Fruit fly (Drosophila melanogaster): Measurements from ENCODE around the gene VhaM9.7-a.
A peak's percentile ranks its signal among the peaks of the same experiment; 100 is the strongest.

Gene VhaM9.7-a

DNA sequence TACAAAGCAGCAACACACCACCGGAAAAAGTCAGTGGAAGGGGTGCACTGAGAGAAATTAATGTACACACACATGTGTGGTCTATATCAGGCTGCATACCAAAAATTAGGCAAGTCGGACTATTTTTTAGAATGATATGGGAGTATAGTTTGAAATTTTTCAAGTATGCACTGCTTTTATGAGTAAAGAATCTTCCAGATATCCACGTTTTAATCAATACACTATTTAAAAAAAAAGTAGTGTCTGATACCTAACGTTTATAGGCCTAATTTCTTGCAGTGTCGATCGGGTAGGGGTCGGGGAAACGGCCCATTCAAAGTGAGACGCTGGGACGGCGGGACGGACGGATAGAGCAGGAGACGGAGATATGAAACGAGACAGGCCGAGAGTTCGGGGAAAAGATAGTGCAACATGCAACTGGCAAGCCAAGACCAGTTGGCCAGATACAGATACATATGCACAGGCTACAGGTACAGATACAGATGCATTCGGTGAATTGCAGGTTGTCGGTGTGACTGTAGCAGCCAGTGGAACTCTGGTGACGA is 32.1 kb upstream of the VhaM9.7-a start (continued):
- no peak for TF ChIP-seq corto (GFP tag; optimal IDR thresholded peaks at IDR 0.05)
- no peak for TF ChIP-seq Scr (GFP tag; IDR thresholded peaks at IDR 0.05; ENCODE audit: partially characterized antibody)
- peak; percentile 93 for TF ChIP-seq sqz (GFP tag; optimal IDR thresholded peaks at IDR 0.05)
- peak; percentile 82 for TF ChIP-seq NfI (GFP tag; optimal IDR thresholded peaks at IDR 0.05)
- TF ChIP-seq inv (GFP tag; IDR thresholded peaks at IDR 0.05; ENCODE audit: partially characterized antibody) = no peak
- peak; percentile 66 for TF ChIP-seq CG10565 (GFP tag; optimal IDR thresholded peaks at IDR 0.05)
- peak; percentile 92 for TF ChIP-seq CG2875 (GFP tag; optimal IDR thresholded peaks at IDR 0.05)
- peak; percentile 94 for TF ChIP-seq CG30403 (GFP tag; optimal IDR thresholded peaks at IDR 0.05)
- TF ChIP-seq B-H1 (GFP tag; IDR thresholded peaks at IDR 0.05) = peak; percentile 69
- no peak for TF ChIP-seq HLH4C (GFP tag; IDR thresholded peaks at IDR 0.05; ENCODE audit: partially characterized antibody)
- TF ChIP-seq CG11093 (GFP tag; IDR thresholded peaks at IDR 0.05) = peak; percentile 90
- TF ChIP-seq CG13624 (GFP tag; optimal IDR thresholded peaks at IDR 0.05) = peak; percentile 76
- peak; percentile 93 for TF ChIP-seq Atf-2 (GFP tag; optimal IDR thresholded peaks at IDR 0.05)
- peak; percentile 94 for TF ChIP-seq CG16863 (GFP tag; optimal IDR thresholded peaks at IDR 0.05)
- TF ChIP-seq Chrac-16 (GFP tag; optimal IDR thresholded peaks at IDR 0.05) = peak; percentile 95

DNA sequence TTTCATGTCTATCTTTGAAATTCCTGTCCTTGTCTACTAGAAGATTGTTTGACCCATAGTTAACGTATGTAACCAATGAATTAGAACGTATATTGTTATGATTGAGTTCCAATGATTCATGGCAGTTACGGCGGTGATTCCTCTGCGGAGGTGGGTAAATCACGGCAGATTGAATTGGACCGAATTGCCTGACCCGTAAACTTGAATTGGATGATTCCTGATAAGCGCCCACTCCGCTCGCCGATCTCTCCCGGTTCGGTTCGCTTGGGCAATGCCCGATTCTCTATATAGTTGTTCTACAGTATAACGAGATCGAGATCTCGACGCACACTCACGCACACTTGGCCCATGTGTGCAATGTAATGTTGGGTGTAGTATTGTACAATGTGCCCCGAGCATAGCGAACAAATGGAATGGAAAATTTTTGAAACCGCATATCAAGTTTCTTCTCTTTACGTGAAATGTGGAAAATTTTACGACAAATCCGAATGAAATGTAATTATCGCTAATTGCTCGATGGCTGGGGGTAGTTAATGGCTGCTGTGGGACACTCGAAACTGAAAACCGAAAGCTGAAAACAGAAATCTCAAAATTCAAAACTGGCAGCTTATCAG is 31.0 kb upstream of the VhaM9.7-a start:
- TF ChIP-seq E2f1 (GFP tag; IDR thresholded peaks at IDR 0.05) (no peak), crol (GFP tag; IDR thresholded peaks at IDR 0.05) (peak; percentile 21; the same call in 1 of the 2 replicates), CG11398 (GFP tag; optimal IDR thresholded peaks at IDR 0.05) (no peak), sug (tag; optimal IDR thresholded peaks at IDR 0.05) (peak; percentile 86), ara (GFP tag; IDR thresholded peaks at IDR 0.05) (0 out of 2 replicates have a peak, but pooled peaks have one; percentile 5), HLH3B (GFP tag; IDR thresholded peaks at IDR 0.05) (0 out of 2 replicates have a peak, but pooled peaks have one; percentile 8), chinmo (GFP tag; IDR thresholded peaks at IDR 0.05; ENCODE audit: partially characterized antibody) (0 out of 4 replicates have a peak, but pooled peaks have one; percentile 15), abd-A (tag; optimal IDR thresholded peaks at IDR 0.05) (peak; percentile 8), twi (tag; optimal IDR thresholded peaks at IDR 0.05) (peak; percentile 71), cg (GFP tag; optimal IDR thresholded peaks at IDR 0.05) (peak; percentile 36), dmrt11E (tag; optimal IDR thresholded peaks at IDR 0.05) (no peak), CG34376 (GFP tag; optimal IDR thresholded peaks at IDR 0.05) (peak; percentile 86), grn (GFP tag; optimal IDR thresholded peaks at IDR 0.05) (peak; percentile 15), CG10431 (GFP tag; optimal IDR thresholded peaks at IDR 0.05) (no peak), CG14441 (GFP tag; IDR thresholded peaks at IDR 0.05) (0 out of 2 replicates have a peak, but pooled peaks have one; percentile 5), sens (GFP tag) (peak; percentile 17), ci (GFP tag; IDR thresholded peaks at IDR 0.05) (0 out of 3 replicates have a peak, but pooled peaks have one; percentile 21), CG2199 (GFP tag; IDR thresholded peaks at IDR 0.05) (peak; percentile 51; the same call in 1 of the 3 replicates)

dm6 chr3L:4232227-4232626 is 30.3 kb upstream of the VhaM9.7-a start:
- no peak for TF ChIP-seq Dll (GFP tag; IDR thresholded peaks at IDR 0.05; ENCODE audit: partially characterized antibody)
- peak; percentile 56 for TF ChIP-seq gcm (GFP tag; optimal IDR thresholded peaks at IDR 0.05)
- no peak for TF ChIP-seq CG11456 (GFP tag; IDR thresholded peaks at IDR 0.05)
- TF ChIP-seq CG43689 (GFP tag; IDR thresholded peaks at IDR 0.05) = no peak
- no peak for TF ChIP-seq CG16815 (GFP tag; optimal IDR thresholded peaks at IDR 0.05)
- no peak for TF ChIP-seq CG12071 (GFP tag; optimal IDR thresholded peaks at IDR 0.05)
- peak in 1 of 2 experiments; percentile 88 for TF ChIP-seq tll (GFP tag; optimal IDR thresholded peaks at IDR 0.05)
- peak; percentile 61; the same call in 1 of the 3 replicates for TF ChIP-seq CG2199 (GFP tag; IDR thresholded peaks at IDR 0.05)
- no peak for TF ChIP-seq kah (GFP tag; optimal IDR thresholded peaks at IDR 0.05)
- TF ChIP-seq Abd-B (GFP tag; optimal IDR thresholded peaks at IDR 0.05) = no peak
- TF ChIP-seq CG6272 (GFP tag; IDR thresholded peaks at IDR 0.05) = 0 out of 2 replicates have a peak, but pooled peaks have one; percentile 32
- TF ChIP-seq peb (GFP tag; IDR thresholded peaks at IDR 0.05) = peak; percentile 30; the same call in 1 of the 2 replicates
- peak; percentile 53; the same call in 1 of the 2 replicates for TF ChIP-seq vvl (GFP tag; IDR thresholded peaks at IDR 0.05)
- no peak for TF ChIP-seq Dip2 (GFP tag; IDR thresholded peaks at IDR 0.05)
- TF ChIP-seq trh (GFP tag; optimal IDR thresholded peaks at IDR 0.05) = no peak
- no peak for TF ChIP-seq unpg (GFP tag; optimal IDR thresholded peaks at IDR 0.05)
